Fruit fly (Drosophila melanogaster) whole organism, wandering third instar larva: ENCODE measurements around the gene mTerf5.

Experiments used
- Dif ChIP-seq: fragments of 200-275, 200-300 bp; sonication (Bioruptor generic); optimal IDR thresholded peaks from 2 replicates; lab custom pipeline; 2018; ENCODE audit warnings: missing biosample characterization, missing genetic modification characterization; ENCODE audit not compliant: partially characterized antibody
- HLH106 ChIP-seq: fragments of 200-800 bp; optimal IDR thresholded peaks from 3 replicates; lab custom pipeline; 2019; ENCODE audit warnings: missing biosample characterization, mild to moderate bottlenecking, missing genetic modification characterization, moderate library complexity
- Myc ChIP-seq: fragments of >200 bp; optimal IDR thresholded peaks from 2 replicates; lab custom pipeline; 2017
- brk ChIP-seq: fragments of 200-800 bp; sonication (Bioruptor generic); optimal IDR thresholded peaks from 2 replicates; lab custom pipeline; 2016; ENCODE audit warnings: missing biosample characterization, mild to moderate bottlenecking, missing genetic modification characterization
- fru ChIP-seq: fragments of 200-800 bp; sonication (Bioruptor generic); optimal IDR thresholded peaks from 3 replicates; lab custom pipeline; 2016; ENCODE audit warnings: missing biosample characterization, mild to moderate bottlenecking, missing genetic modification characterization
- pan ChIP-seq: fragments of >200 bp; optimal IDR thresholded peaks from 2 replicates; lab custom pipeline; 2017
- psq ChIP-seq: fragments of 200-800 bp; sonication (Bioruptor generic); optimal IDR thresholded peaks from 3 replicates; lab custom pipeline; 2017; ENCODE audit warnings: missing biosample characterization, mild to moderate bottlenecking, missing genetic modification characterization, moderate library complexity
- usp ChIP-seq: fragments of >200 bp; optimal IDR thresholded peaks from 2 replicates; lab custom pipeline; 2017; ENCODE audit warnings: missing biosample characterization, missing genetic modification characterization

dm6 chr3R:18198518-18199118 is 24.9 kb downstream of the mTerf5 start:
- peak; percentile 99 for TF ChIP-seq Dif
- no peak for TF ChIP-seq psq
- TF ChIP-seq fru (GFP tag; lab: Kevin White, UChicago): peak; percentile 66
- TF ChIP-seq Myc (lab: Kevin White, UChicago): no peak
- TF ChIP-seq brk (GFP tag; lab: Kevin White, UChicago): peak; percentile 83
- TF ChIP-seq usp: no peak
- TF ChIP-seq HLH106: peak; percentile 10
- no peak for TF ChIP-seq pan (lab: Kevin White, UChicago)
